Fruit fly (Drosophila melanogaster) whole organism, wandering third instar larva: ENCODE results near the gene Roc1a.

ENCODE experiments used
- Abd-B ChIP-seq: fragments of >200 bp; optimal IDR thresholded peaks from 2 replicates; lab custom pipeline; 2017; ENCODE audit warnings: missing biosample characterization, missing genetic modification characterization
- CG9705 ChIP-seq: fragments of 200-800 bp; sonication (Bioruptor generic); optimal IDR thresholded peaks from 2 replicates; lab custom pipeline; 2018; ENCODE audit warnings: missing biosample characterization, mild to moderate bottlenecking, missing genetic modification characterization
- Dif ChIP-seq: fragments of 200-275, 200-300 bp; sonication (Bioruptor generic); optimal IDR thresholded peaks from 2 replicates; lab custom pipeline; 2018; ENCODE audit warnings: missing biosample characterization, missing genetic modification characterization; ENCODE audit not compliant: partially characterized antibody
- GATAd ChIP-seq: sonication (Bioruptor generic); optimal IDR thresholded peaks from 2 replicates; lab custom pipeline; 2016; ENCODE audit warnings: missing biosample characterization, missing genetic modification characterization
- HLH106 ChIP-seq: fragments of 200-800 bp; optimal IDR thresholded peaks from 3 replicates; lab custom pipeline; 2019; ENCODE audit warnings: missing biosample characterization, mild to moderate bottlenecking, missing genetic modification characterization, moderate library complexity
- Hnf4 ChIP-seq: fragments of 200-800 bp; sonication (Bioruptor generic); optimal IDR thresholded peaks from 2 replicates; lab custom pipeline; 2016; ENCODE audit warnings: missing biosample characterization, mild to moderate bottlenecking, missing genetic modification characterization
- Hr83 ChIP-seq: fragments of 200-300 bp; sonication (Bioruptor generic); optimal IDR thresholded peaks from 2 replicates; lab custom pipeline; 2016; ENCODE audit warnings: missing biosample characterization, mild to moderate bottlenecking, missing genetic modification characterization, moderate library complexity; ENCODE audit not compliant: poor library complexity, severe bottlenecking
- Jra ChIP-seq: sonication (Bioruptor generic); optimal IDR thresholded peaks from 2 replicates; lab custom pipeline; 2016; ENCODE audit warnings: missing biosample characterization, missing genetic modification characterization
- Myc ChIP-seq: fragments of >200 bp; optimal IDR thresholded peaks from 2 replicates; lab custom pipeline; 2017
- OdsH ChIP-seq: fragments of 200-800 bp; sonication (Bioruptor generic); optimal IDR thresholded peaks from 2 replicates; lab custom pipeline; 2016; ENCODE audit warnings: missing biosample characterization, mild to moderate bottlenecking, missing genetic modification characterization
- Rel ChIP-seq, 2 experiments: fragments of 200-800 bp; sonication (Bioruptor generic) in 1 of 2; optimal IDR thresholded peaks; 2 replicates in 1 of 2; 3 replicates in 1 of 2; lab custom pipeline; 2016 to 2019; ENCODE audit warnings: mild to moderate bottlenecking in 2 of 2, missing biosample characterization in 2 of 2, missing genetic modification characterization in 2 of 2, moderate library complexity in 1 of 2
- brk ChIP-seq: fragments of 200-800 bp; sonication (Bioruptor generic); optimal IDR thresholded peaks from 2 replicates; lab custom pipeline; 2016; ENCODE audit warnings: missing biosample characterization, mild to moderate bottlenecking, missing genetic modification characterization
- dl ChIP-seq, 2 experiments: fragments of 175-275, 200-275 bp in 1 of 2; fragments of 200-275 bp in 1 of 2; sonication (Bioruptor generic); optimal IDR thresholded peaks; lab custom pipeline; 2018; ENCODE audit warnings: mild to moderate bottlenecking in 2 of 2, missing biosample characterization in 2 of 2, missing genetic modification characterization in 2 of 2, moderate library complexity in 2 of 2; ENCODE audit not compliant: partially characterized antibody in 2 of 2, insufficient read depth in 1 of 2
- ey ChIP-seq: fragments of 200-800 bp; sonication (Bioruptor generic); optimal IDR thresholded peaks from 2 replicates; lab custom pipeline; 2016; ENCODE audit warnings: missing biosample characterization, missing genetic modification characterization
- foxo ChIP-seq, 2 experiments: fragments of 200-800 bp; sonication (Bioruptor generic); optimal IDR thresholded peaks; 2 replicates in 1 of 2; 3 replicates in 1 of 2; lab custom pipeline; 2016 to 2017; ENCODE audit warnings: missing biosample characterization in 2 of 2, missing genetic modification characterization in 2 of 2
- fru ChIP-seq: fragments of 200-800 bp; sonication (Bioruptor generic); optimal IDR thresholded peaks from 3 replicates; lab custom pipeline; 2016; ENCODE audit warnings: missing biosample characterization, mild to moderate bottlenecking, missing genetic modification characterization
- h ChIP-seq: fragments of 200-800 bp; sonication (Bioruptor generic); optimal IDR thresholded peaks from 3 replicates; lab custom pipeline; 2016; ENCODE audit warnings: missing biosample characterization, mild to moderate bottlenecking, missing genetic modification characterization
- lola ChIP-seq: fragments of >200 bp; optimal IDR thresholded peaks from 2 replicates; lab custom pipeline; 2017; ENCODE audit warnings: missing biosample characterization, missing genetic modification characterization
- pan ChIP-seq: fragments of >200 bp; optimal IDR thresholded peaks from 2 replicates; lab custom pipeline; 2017
- rgr ChIP-seq: fragments of 200-800 bp; sonication (Bioruptor generic); optimal IDR thresholded peaks from 3 replicates; lab custom pipeline; 2016; ENCODE audit warnings: missing biosample characterization, mild to moderate bottlenecking, missing genetic modification characterization
- sage ChIP-seq: fragments of 200-800 bp; sonication (Bioruptor generic); optimal IDR thresholded peaks from 2 replicates; lab custom pipeline; 2016; ENCODE audit warnings: missing biosample characterization, mild to moderate bottlenecking, missing genetic modification characterization
- sv ChIP-seq: fragments of 200-800 bp; sonication (Bioruptor generic); optimal IDR thresholded peaks from 3 replicates; lab custom pipeline; 2016; ENCODE audit warnings: missing biosample characterization, missing genetic modification characterization
- tai ChIP-seq: sonication (Bioruptor generic); optimal IDR thresholded peaks from 2 replicates; lab custom pipeline; 2016; ENCODE audit warnings: missing biosample characterization, missing genetic modification characterization
- usp ChIP-seq: fragments of >200 bp; optimal IDR thresholded peaks from 2 replicates; lab custom pipeline; 2017; ENCODE audit warnings: missing biosample characterization, missing genetic modification characterization

Roc1a gene

dm6 chrX:654949-655348, 7.8 kb downstream of the Roc1a start (continued):
- TF ChIP-seq ey (GFP tag; lab: Kevin White, UChicago) (peak; percentile 98), tai (GFP tag; lab: Kevin White, UChicago) (no peak), brk (GFP tag; lab: Kevin White, UChicago) (no peak), Jra (GFP tag; lab: Kevin White, UChicago) (peak; percentile 93), Myc (lab: Kevin White, UChicago) (no peak), Abd-B (GFP tag; lab: Kevin White, UChicago) (no peak), HLH106 (tag; lab: Kevin White, UChicago) (peak; percentile 97), fru (GFP tag; lab: Kevin White, UChicago) (peak; percentile 97), foxo (GFP tag; optimal IDR thresholded peaks at IDR 0.05; lab: Kevin White, UChicago) (peak; percentile 82 to 98)
- TF ChIP-seq, all 38 proteins: peak for 24

dm6 chrX:655492-656379, 8.6 kb downstream of the Roc1a start, which contains the start of the genes Hmt4-20 and SkpA:
Gene Hmt4-20 (minus strand): TSS chrX:656033.
Gene SkpA (plus strand): TSS chrX:656114.
- peak in 1 of 2 experiments; percentile 53 for TF ChIP-seq dl (GFP tag; optimal IDR thresholded peaks at IDR 0.05; lab: Kevin White, UChicago; ENCODE audit: insufficient read depth in 1 of 2, partially characterized antibody in 2 of 2)
- TF ChIP-seq Myc (lab: Kevin White, UChicago), result peak; percentile 59
- TF ChIP-seq foxo (GFP tag; optimal IDR thresholded peaks at IDR 0.05; lab: Kevin White, UChicago), result no peak
- peak; percentile 9 for TF ChIP-seq HLH106 (tag; lab: Kevin White, UChicago)
- TF ChIP-seq Hr83 (GFP tag; lab: Kevin White, UChicago), result peak; percentile 11
- peak; percentile 18 for TF ChIP-seq Dif (GFP tag; lab: Kevin White, UChicago)
- no peak for TF ChIP-seq h

dm6 chrX:656380-656925, 9.3 kb downstream of the Roc1a start:
- TF ChIP-seq foxo (GFP tag; optimal IDR thresholded peaks at IDR 0.05; lab: Kevin White, UChicago) (no peak), sage (GFP tag; lab: Kevin White, UChicago) (no peak), Hr83 (GFP tag; lab: Kevin White, UChicago) (no peak), fru (GFP tag; lab: Kevin White, UChicago) (no peak), lola (GFP tag; lab: Kevin White, UChicago) (no peak), pan (no peak), brk (GFP tag; lab: Kevin White, UChicago) (no peak), sv (no peak), Rel (GFP tag; optimal IDR thresholded peaks at IDR 0.05; lab: Kevin White, UChicago) (no peak), Rel (tag; optimal IDR thresholded peaks at IDR 0.05; lab: Kevin White, UChicago) (peak; percentile 90)

dm6 chrX:658021-658420, 10.9 kb downstream of the Roc1a start:
- peak; percentile 20 for TF ChIP-seq Myc (lab: Kevin White, UChicago)
- TF ChIP-seq Hr83 (GFP tag; lab: Kevin White, UChicago), result no peak

- TF ChIP-seq h (peak; percentile 2), dl (GFP tag; optimal IDR thresholded peaks at IDR 0.05; lab: Kevin White, UChicago; ENCODE audit: insufficient read depth in 1 of 2, partially characterized antibody in 2 of 2) (no peak), rgr (GFP tag; lab: Kevin White, UChicago) (peak; percentile 8), GATAd (GFP tag; lab: Kevin White, UChicago) (no peak), usp (GFP tag; lab: Kevin White, UChicago) (no peak), sage (GFP tag; lab: Kevin White, UChicago) (no peak), foxo (GFP tag; optimal IDR thresholded peaks at IDR 0.05; lab: Kevin White, UChicago) (peak in 1 of 2 experiments; percentile 46), ey (GFP tag; lab: Kevin White, UChicago) (peak; percentile 9), Jra (GFP tag; lab: Kevin White, UChicago) (no peak), OdsH (GFP tag; lab: Kevin White, UChicago) (no peak), sv (no peak), CG9705 (GFP tag; lab: Kevin White, UChicago) (no peak), Hnf4 (no peak)
- TF ChIP-seq, all 38 proteins: peak for 4
Measured at dm6 chrX:678503-678902, 31.4 kb downstream of the Roc1a start.
